Worm (Caenorhabditis elegans) whole organism, midembryonic: ENCODE data around the gene F54B11.9.

Experiments
- T22C8.4 ChIP-seq: fragments of 200-800 bp; sonication (Bioruptor generic); IDR thresholded peaks from 2 replicates; pipeline ENCODE4 v1.3.6; 2022; ENCODE audit warnings: missing genetic modification characterization, missing compliant biosample characterization
- cog-1 ChIP-seq: sonication (generic microtip); optimal IDR thresholded peaks from 2 replicates; lab custom pipeline; 2016; ENCODE audit warnings: missing genetic modification characterization, missing compliant biosample characterization
- klf-2 ChIP-seq: fragments of 200-800 bp; sonication (Bioruptor generic); conservative IDR thresholded peaks from 2 replicates; pipeline ENCODE4 v1.3.6; 2022; ENCODE audit warnings: missing genetic modification reagents, missing genetic modification characterization, missing compliant biosample characterization
- tab-1 ChIP-seq: fragments of 200-800 bp; sonication (Bioruptor generic); IDR thresholded peaks from 2 replicates; pipeline ENCODE4 v1.3.6; 2022; ENCODE audit warnings: missing genetic modification characterization, missing compliant biosample characterization
- ztf-29 ChIP-seq: fragments of 200-800 bp; sonication (Bioruptor generic); IDR thresholded peaks from 2 replicates; pipeline ENCODE4 v1.3.6; 2022; ENCODE audit warnings: missing genetic modification reagents, missing genetic modification characterization, missing compliant biosample characterization

DNA sequence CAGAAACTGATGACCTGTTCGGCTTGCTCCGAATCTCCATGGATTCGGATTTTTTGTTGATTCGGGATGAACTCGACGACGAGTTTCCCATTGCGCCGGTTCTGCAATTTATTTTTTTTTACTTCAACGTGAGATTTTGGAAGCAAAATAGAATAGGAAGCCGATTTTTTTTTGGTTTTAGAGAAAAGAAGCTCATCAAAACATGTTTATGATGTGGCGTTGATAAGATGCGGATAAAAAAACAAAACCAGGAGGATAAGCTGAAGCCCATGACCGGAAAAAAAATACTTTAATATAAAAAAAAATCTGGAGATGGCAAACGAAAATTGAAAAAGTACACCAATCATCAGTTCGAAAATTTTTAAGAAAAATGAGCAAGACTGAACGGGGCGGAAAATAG, 49.3 kb upstream of the F54B11.9 start, which contains the start of gene glb-20:
- TF ChIP-seq cog-1 (no peak), tab-1 (GFP tag; lab: Robert Waterston, UW) (no peak), klf-2 (no peak), T22C8.4 (GFP tag; lab: Robert Waterston, UW) (no peak), ztf-29 (no peak)
